Worm (Caenorhabditis elegans): ENCODE data around the gene F41G3.19.
A peak's percentile ranks its signal among the peaks of the same experiment; 100 is the strongest.

F41G3.19 gene

DNA sequence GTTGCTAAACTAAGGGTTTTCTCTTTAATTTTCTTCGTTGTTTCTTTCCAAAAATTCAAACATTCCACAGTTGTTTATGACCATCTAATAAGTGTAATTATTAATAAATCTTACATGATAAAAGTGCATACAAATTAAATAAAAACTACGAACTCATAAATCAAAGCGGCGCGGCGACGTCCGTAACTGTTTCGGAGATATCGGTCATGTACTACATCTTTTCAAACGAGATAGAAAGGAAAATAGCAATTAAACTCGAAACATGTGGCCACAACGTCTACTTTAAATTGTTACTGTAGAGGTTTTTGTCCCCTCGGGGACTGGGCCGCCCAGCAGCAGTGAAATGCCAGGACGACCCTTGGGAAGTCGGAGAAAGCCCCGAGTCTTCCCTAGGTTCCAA, 36.1 kb downstream of the F41G3.19 start:
- TF ChIP-seq scrt-1 (GFP tag; IDR thresholded peaks at IDR 0.05) (no peak), ceh-13 (GFP tag; optimal IDR thresholded peaks at IDR 0.05) (no peak), tbx-11 (GFP tag; IDR thresholded peaks at IDR 0.05) (no peak), hmbx-1 (tag; optimal IDR thresholded peaks at IDR 0.05) (no peak), sea-1 (GFP tag; conservative IDR thresholded peaks at IDR 0.05) (no peak), B0310.2 (tag; optimal IDR thresholded peaks at IDR 0.05) (no peak), flt-1 (GFP tag; IDR thresholded peaks at IDR 0.05) (no peak), ama-1 (optimal IDR thresholded peaks at IDR 0.05) (no peak), ets-7 (tag; optimal IDR thresholded peaks at IDR 0.05) (no peak), pes-1 (GFP tag; IDR thresholded peaks at IDR 0.05) (no peak), tra-4 (tag; optimal IDR thresholded peaks at IDR 0.05) (no peak), ceh-36 (tag; optimal IDR thresholded peaks at IDR 0.05) (no peak), tbx-37 (GFP tag; conservative IDR thresholded peaks at IDR 0.05) (no peak), F13C5.2 (tag; optimal IDR thresholded peaks at IDR 0.05) (no peak), hnd-1 (tag; optimal IDR thresholded peaks at IDR 0.05) (no peak)

DNA sequence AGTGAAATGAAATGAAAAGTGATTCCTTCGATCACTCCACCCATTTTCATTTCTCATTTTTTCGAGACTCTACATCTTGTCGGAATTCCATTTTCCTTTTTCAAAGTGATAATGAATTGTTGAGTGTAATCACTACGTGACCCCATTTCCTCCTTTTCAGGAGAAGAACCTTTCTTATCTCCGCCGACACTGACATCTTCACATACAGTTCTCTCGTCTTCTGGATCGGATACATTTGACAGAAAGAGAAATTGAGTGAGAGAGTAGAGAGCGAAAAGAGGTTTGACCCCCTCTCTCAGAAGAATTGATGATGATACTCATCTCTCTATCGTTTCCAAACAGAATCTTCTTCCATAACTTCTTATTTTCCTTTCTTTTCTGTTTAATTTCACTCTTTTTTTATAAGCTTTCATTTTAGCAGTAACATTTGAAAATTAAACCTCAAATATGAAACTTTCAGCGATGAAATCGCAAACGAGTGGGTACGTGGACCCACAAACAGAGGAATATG, 38.0 kb downstream of the F41G3.19 start, which contains the start of gene dpy-2:
Gene dpy-2 (plus strand): TSS at position 461 of the 511 bp plus-strand sequence.
- TF ChIP-seq aly-1 (tag; optimal IDR thresholded peaks at IDR 0.05): no peak
- no peak for TF ChIP-seq sea-1 (GFP tag; conservative IDR thresholded peaks at IDR 0.05)
- TF ChIP-seq hmbx-1 (tag; optimal IDR thresholded peaks at IDR 0.05): no peak

DNA sequence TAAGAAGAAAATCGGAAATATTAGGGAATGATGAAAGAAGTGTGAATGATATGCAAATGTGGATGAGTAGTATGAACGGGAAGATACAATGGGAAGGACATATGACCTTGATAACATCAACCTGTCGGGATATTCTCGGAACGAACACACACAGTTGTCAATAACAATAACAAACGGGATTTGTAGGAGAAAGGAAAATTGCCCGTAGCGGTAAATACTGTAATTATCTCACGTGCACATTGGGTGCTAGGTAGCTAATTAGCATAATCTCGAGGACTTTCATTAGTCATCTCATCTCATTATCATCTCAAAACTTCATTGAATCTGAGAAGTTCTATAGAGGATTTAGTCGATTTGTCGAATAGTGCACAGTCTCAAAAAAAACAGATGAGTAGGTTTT, 38.9 kb downstream of the F41G3.19 start:
- TF ChIP-seq F13C5.2 (tag; optimal IDR thresholded peaks at IDR 0.05) (no peak), hmg-4 (GFP tag; optimal IDR thresholded peaks at IDR 0.05) (no peak), flt-1 (GFP tag; IDR thresholded peaks at IDR 0.05) (no peak), tbx-37 (GFP tag; conservative IDR thresholded peaks at IDR 0.05) (no peak), hmbx-1 (tag; optimal IDR thresholded peaks at IDR 0.05) (no peak), ceh-13 (GFP tag; optimal IDR thresholded peaks at IDR 0.05) (no peak), hnd-1 (tag; optimal IDR thresholded peaks at IDR 0.05) (no peak), tbx-11 (GFP tag; IDR thresholded peaks at IDR 0.05) (no peak), ets-7 (tag; optimal IDR thresholded peaks at IDR 0.05) (no peak), sea-1 (GFP tag; conservative IDR thresholded peaks at IDR 0.05) (no peak), tra-4 (tag; optimal IDR thresholded peaks at IDR 0.05) (no peak), aly-1 (tag; optimal IDR thresholded peaks at IDR 0.05) (no peak), ceh-36 (tag; optimal IDR thresholded peaks at IDR 0.05) (no peak), pes-1 (GFP tag; IDR thresholded peaks at IDR 0.05) (no peak), ama-1 (optimal IDR thresholded peaks at IDR 0.05) (no peak), scrt-1 (GFP tag; IDR thresholded peaks at IDR 0.05) (no peak)

DNA sequence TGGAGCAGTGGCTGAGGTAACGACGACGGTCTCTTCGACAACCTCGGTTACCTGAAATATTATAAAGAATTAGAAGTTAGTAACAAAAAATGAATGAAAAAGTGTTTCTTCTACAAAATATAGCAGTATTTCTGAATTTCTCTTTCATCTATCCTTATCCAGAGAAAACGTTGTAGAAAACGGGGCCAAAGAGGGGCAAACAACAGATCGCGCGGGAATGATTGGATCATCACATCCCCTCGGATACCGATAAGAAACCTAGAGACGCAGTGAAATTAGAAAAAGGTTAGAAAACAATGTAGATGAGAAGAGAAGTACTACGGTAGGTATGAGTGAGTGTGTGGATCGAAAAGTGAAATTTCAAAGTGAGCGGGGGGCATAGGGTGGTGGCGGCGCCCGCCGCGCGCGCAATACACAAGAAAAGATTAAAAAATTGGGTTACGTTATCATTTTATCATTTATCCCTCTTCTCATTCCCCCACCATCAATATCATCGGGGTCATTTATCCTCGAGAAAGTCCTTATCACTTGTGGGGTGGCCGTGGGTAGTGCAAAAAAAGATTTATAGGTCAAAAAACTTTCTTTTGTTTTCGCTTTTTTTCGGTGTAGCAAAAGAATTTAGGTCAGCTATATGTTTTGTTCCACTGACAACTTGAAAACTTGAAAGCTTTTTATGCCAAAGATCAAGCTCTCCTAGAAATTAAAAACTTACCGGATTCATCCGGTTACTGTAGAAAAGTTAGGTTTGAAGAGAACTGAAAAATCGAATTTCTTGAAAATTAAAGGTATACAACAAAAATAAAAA, 39.5 kb downstream of the F41G3.19 start, which contains the start of the genes dpy-10 and T14B4.19:
Gene dpy-10 (minus strand): TSS at position 51 of the 805 bp plus-strand sequence.
Gene T14B4.19 (minus strand): TSS at position 755 of the 805 bp plus-strand sequence.
- TF ChIP-seq ets-7 (tag; optimal IDR thresholded peaks at IDR 0.05): no peak
- no peak for TF ChIP-seq pes-1 (GFP tag; IDR thresholded peaks at IDR 0.05)
- no peak for TF ChIP-seq tbx-37 (GFP tag; conservative IDR thresholded peaks at IDR 0.05)
- peak; percentile 19 for TF ChIP-seq ceh-36 (tag; optimal IDR thresholded peaks at IDR 0.05)
- no peak for TF ChIP-seq scrt-1 (GFP tag; IDR thresholded peaks at IDR 0.05)
- TF ChIP-seq hmg-4 (GFP tag; optimal IDR thresholded peaks at IDR 0.05): no peak

DNA sequence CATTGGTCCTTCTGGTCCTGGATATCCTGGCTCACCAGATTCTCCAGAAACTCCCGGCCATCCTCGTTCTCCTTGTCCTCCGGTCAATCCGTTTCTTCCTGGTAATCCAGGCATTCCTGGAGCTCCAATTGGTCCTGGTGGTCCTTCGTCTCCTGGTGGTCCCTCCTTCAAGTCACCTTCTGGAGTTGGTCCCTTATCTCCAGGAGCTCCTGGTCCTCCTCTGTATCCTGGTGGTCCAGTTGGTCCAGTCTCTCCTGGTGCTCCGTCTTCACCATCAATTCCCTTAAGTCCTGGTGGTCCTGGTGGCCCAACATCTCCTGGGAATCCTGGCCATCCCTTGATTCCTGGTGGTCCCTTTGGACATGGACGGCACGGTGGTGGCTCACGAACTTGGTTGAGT, 41.3 kb downstream of the F41G3.19 start:
- peak; percentile 4 for TF ChIP-seq aly-1 (tag; optimal IDR thresholded peaks at IDR 0.05)
- no peak for TF ChIP-seq ets-7 (tag; optimal IDR thresholded peaks at IDR 0.05)
- no peak for TF ChIP-seq tbx-11 (GFP tag; IDR thresholded peaks at IDR 0.05)
- TF ChIP-seq ceh-36 (tag; optimal IDR thresholded peaks at IDR 0.05): peak; percentile 9

DNA sequence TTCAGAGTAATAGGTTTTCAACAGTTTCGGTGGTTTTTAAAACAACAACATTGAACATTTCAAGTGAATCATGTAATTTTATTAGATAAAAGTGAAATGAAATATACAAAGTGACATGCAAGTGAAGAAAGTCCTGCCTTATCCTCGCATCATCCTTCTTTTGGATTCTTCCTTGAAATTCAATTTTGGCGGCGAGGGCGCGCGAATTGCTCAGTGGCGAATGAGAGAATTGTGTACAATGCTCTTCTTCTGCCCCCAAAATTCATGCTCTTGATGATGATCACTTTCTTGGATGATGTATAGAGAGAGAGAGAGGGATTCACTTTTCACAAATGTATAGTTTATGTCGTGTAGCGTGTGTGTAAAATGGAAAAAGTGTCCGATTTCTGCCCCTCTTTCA, 42.2 kb downstream of the F41G3.19 start:
- TF ChIP-seq sea-1 (GFP tag; conservative IDR thresholded peaks at IDR 0.05) (no peak), B0310.2 (tag; optimal IDR thresholded peaks at IDR 0.05) (no peak), tra-4 (tag; optimal IDR thresholded peaks at IDR 0.05) (no peak), scrt-1 (GFP tag; IDR thresholded peaks at IDR 0.05) (no peak), ceh-13 (GFP tag; optimal IDR thresholded peaks at IDR 0.05) (no peak)

DNA sequence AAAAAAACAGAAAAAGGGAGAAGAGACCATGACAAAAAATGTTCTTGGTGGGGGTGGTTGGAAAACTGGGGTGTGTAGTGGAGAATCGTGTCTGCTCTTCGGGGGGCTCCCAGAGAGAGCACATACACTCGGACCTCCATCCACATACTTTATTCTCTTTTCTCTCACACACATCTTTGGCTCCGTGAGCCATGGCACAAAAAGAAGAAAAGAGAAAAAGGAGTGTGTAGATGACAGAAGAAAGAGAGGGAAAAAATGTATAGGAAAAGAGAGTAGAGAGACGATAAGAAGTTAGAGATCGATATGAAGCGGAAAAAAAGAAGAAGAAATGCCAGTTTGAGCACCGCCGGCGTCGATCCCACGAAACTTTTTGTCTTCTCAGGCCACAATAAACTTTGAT, 42.9 kb downstream of the F41G3.19 start:
- no peak for TF ChIP-seq sea-1 (GFP tag; conservative IDR thresholded peaks at IDR 0.05)
- no peak for TF ChIP-seq ets-7 (tag; optimal IDR thresholded peaks at IDR 0.05)
- no peak for TF ChIP-seq flt-1 (GFP tag; IDR thresholded peaks at IDR 0.05)
- TF ChIP-seq tra-4 (tag; optimal IDR thresholded peaks at IDR 0.05): no peak
- TF ChIP-seq tbx-11 (GFP tag; IDR thresholded peaks at IDR 0.05): no peak
- TF ChIP-seq ceh-13 (GFP tag; optimal IDR thresholded peaks at IDR 0.05): no peak
- no peak for TF ChIP-seq scrt-1 (GFP tag; IDR thresholded peaks at IDR 0.05)

DNA sequence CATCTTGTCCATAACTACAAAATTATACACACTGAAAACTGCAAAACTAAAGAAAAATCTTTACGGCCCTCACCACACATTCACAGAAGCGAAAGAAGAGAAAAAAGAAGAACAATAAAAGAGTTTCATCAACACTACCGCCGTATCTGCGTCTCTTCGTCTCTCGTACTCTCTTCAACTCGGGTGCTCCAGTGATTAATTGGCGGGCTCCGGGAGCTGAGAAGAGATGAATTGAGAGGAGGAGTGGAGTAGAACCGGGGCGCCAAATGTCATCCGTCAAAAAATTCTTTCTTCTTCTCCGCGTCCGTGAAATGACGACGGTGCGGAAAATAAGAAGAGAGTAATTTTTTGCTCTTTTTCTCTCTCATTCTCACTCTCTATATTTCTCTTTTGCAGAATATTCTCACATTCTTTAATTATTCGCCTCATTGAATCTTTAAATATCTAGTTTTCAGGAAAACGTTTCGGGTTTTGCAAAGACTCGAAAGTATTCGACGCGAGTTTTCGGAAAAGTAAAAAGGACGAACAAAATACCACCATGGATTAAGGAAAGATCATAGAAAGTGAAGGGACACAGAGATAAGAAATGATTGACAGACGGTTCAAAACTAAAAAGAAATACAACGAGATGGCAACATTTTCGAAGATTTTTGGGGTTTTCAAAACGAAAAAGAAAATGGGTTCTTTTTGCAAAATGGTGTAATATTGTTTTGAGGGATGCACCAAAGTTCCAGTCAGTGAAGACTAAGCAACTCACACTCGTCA, 44.2 kb downstream of the F41G3.19 start:
- TF ChIP-seq ets-7 (tag; optimal IDR thresholded peaks at IDR 0.05): no peak
- TF ChIP-seq ceh-36 (tag; optimal IDR thresholded peaks at IDR 0.05): no peak
- no peak for TF ChIP-seq flt-1 (GFP tag; IDR thresholded peaks at IDR 0.05)
- no peak for TF ChIP-seq tbx-37 (GFP tag; conservative IDR thresholded peaks at IDR 0.05)
- no peak for TF ChIP-seq pes-1 (GFP tag; IDR thresholded peaks at IDR 0.05)
- TF ChIP-seq hmbx-1 (tag; optimal IDR thresholded peaks at IDR 0.05): no peak
- TF ChIP-seq F13C5.2 (tag; optimal IDR thresholded peaks at IDR 0.05): no peak
- TF ChIP-seq scrt-1 (GFP tag; IDR thresholded peaks at IDR 0.05): no peak
- no peak for TF ChIP-seq ama-1 (optimal IDR thresholded peaks at IDR 0.05)
- TF ChIP-seq tra-4 (tag; optimal IDR thresholded peaks at IDR 0.05): no peak
- no peak for TF ChIP-seq tbx-11 (GFP tag; IDR thresholded peaks at IDR 0.05)
- TF ChIP-seq hmg-4 (GFP tag; optimal IDR thresholded peaks at IDR 0.05): no peak
- no peak for TF ChIP-seq ceh-13 (GFP tag; optimal IDR thresholded peaks at IDR 0.05)
- TF ChIP-seq aly-1 (tag; optimal IDR thresholded peaks at IDR 0.05): no peak
- no peak for TF ChIP-seq B0310.2 (tag; optimal IDR thresholded peaks at IDR 0.05)
- no peak for TF ChIP-seq sea-1 (GFP tag; conservative IDR thresholded peaks at IDR 0.05)
